Fruit fly (Drosophila melanogaster) whole organism: ENCODE measurements around the gene CG6254.

Experiments used
- CG8478 ChIP-seq: fragments of >200 bp; optimal IDR thresholded peaks from 2 replicates; lab custom pipeline; 2018; ENCODE audit warnings: inconsistent platforms
- Dll ChIP-seq: fragments of >200 bp; optimal IDR thresholded peaks from 2 replicates; lab custom pipeline; 2017
- EcR ChIP-seq, 2 experiments: fragments of >200 bp; optimal IDR thresholded peaks; 2 replicates each; lab custom pipeline; 2017; ENCODE audit warnings: missing biosample characterization in 2 of 2, missing genetic modification characterization in 2 of 2, missing genetic modification reagents in 2 of 2
- pan ChIP-seq: fragments of >200 bp; optimal IDR thresholded peaks from 2 replicates; lab custom pipeline; 2017
- psq ChIP-seq: fragments of >200 bp; optimal IDR thresholded peaks from 2 replicates; lab custom pipeline; 2017
- usp ChIP-seq: fragments of >200 bp; optimal IDR thresholded peaks from 2 replicates; lab custom pipeline; 2017; ENCODE audit warnings: missing biosample characterization, missing genetic modification characterization, mixed read lengths

DNA sequence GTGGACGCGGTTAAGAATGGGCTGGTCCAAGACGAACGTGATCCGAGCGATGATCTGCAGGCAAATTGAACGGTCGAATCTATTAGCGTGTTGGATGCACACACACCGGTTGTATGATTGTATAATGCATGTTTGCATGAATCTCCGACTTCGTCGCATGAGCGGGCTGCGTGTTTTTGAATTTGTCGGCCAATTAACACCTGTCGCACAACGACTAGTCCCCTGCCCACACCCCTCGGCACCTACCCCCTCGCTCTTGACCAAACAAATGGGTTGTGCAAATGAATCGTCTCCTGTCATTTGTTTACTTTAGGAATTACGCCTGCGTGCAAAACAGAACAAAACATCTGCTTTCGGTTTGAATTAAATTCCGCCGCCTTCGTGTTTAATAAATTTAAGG lies 26.1 kb downstream of the CG6254 start:
- no peak for TF ChIP-seq usp (GFP tag; lab: Kevin White, UChicago)
- no peak for TF ChIP-seq psq (lab: Kevin White, UChicago)
- no peak for TF ChIP-seq EcR (GFP tag; optimal IDR thresholded peaks at IDR 0.05; lab: Kevin White, UChicago)
- no peak for TF ChIP-seq CG8478 (lab: Kevin White, UChicago)
- TF ChIP-seq pan (lab: Kevin White, UChicago), result no peak
- no peak for TF ChIP-seq Dll (lab: Kevin White, UChicago)
